Worm (Caenorhabditis elegans) whole organism, L4 larva: ENCODE measurements around the gene Y54E2A.5.

Experiments
- D1046.2 ChIP-seq: fragments of 200-800 bp; sonication (Bioruptor generic); IDR thresholded peaks from 2 replicates; pipeline ENCODE4 v1.3.6; 2022; ENCODE audit warnings: missing genetic modification characterization, missing compliant biosample characterization
- F37D6.2 ChIP-seq: sonication (generic microtip); optimal IDR thresholded peaks from 2 replicates; lab custom pipeline; 2016; ENCODE audit warnings: mild to moderate bottlenecking, missing genetic modification characterization, missing compliant biosample characterization
- F49E8.2 ChIP-seq: sonication (generic microtip); optimal IDR thresholded peaks from 2 replicates; lab custom pipeline; 2016; ENCODE audit warnings: missing compliant biosample characterization, mild to moderate bottlenecking, missing genetic modification characterization, borderline replicate concordance
- R02D3.7 ChIP-seq: fragments of 150-350 bp; sonication (generic microtip); optimal IDR thresholded peaks from 3 replicates; lab custom pipeline; 2014; ENCODE audit warnings: missing biosample characterization, missing genetic modification characterization
- ceh-32 ChIP-seq: sonication (generic microtip); optimal IDR thresholded peaks from 2 replicates; lab custom pipeline; 2016; ENCODE audit warnings: mild to moderate bottlenecking, missing genetic modification characterization, missing compliant biosample characterization; ENCODE audit not compliant: poor library complexity
- ces-1 ChIP-seq: fragments of 150-350 bp; sonication (generic microtip); optimal IDR thresholded peaks from 4 replicates; lab custom pipeline; 2014; ENCODE audit warnings: missing biosample characterization, missing genetic modification reagents, missing genetic modification characterization
- daf-16 ChIP-seq, 3 experiments: sonication (generic microtip); optimal IDR thresholded peaks; 2 replicates each; lab custom pipeline; 2016 to 2017; ENCODE audit warnings: missing genetic modification characterization in 3 of 3, missing genetic modification reagents in 3 of 3, mild to moderate bottlenecking in 2 of 3, missing compliant biosample characterization in 2 of 3, missing biosample characterization in 1 of 3, moderate library complexity in 1 of 3
- daf-19 ChIP-seq: fragments of 200-800 bp; sonication (Bioruptor generic); conservative IDR thresholded peaks from 2 replicates; pipeline ENCODE4 v1.3.6; 2022; ENCODE audit warnings: missing genetic modification characterization, missing compliant biosample characterization
- dmd-6 ChIP-seq: fragments of 200-800 bp; sonication (Bioruptor generic); IDR thresholded peaks from 2 replicates; pipeline ENCODE4 v1.3.6; 2022; ENCODE audit warnings: missing genetic modification reagents, missing genetic modification characterization, missing compliant biosample characterization
- dpl-1 ChIP-seq: fragments of 150-350 bp; optimal IDR thresholded peaks from 2 replicates; lab custom pipeline; 2014; ENCODE audit warnings: missing biosample characterization, missing genetic modification reagents, missing genetic modification characterization
- duxl-1 ChIP-seq: sonication (generic microtip); optimal IDR thresholded peaks from 2 replicates; lab custom pipeline; 2016; ENCODE audit warnings: mild to moderate bottlenecking, missing genetic modification characterization, moderate library complexity, missing compliant biosample characterization; ENCODE audit not compliant: poor library complexity
- dve-1 ChIP-seq: sonication (generic microtip); optimal IDR thresholded peaks from 2 replicates; lab custom pipeline; 2017; ENCODE audit warnings: antibody characterized with exemption, mild to moderate bottlenecking, missing genetic modification characterization, missing compliant biosample characterization; ENCODE audit not compliant: insufficient read depth
- egl-43 ChIP-seq: fragments of 200-800 bp; sonication (Bioruptor generic); IDR thresholded peaks from 2 replicates; pipeline ENCODE4 v1.3.6; 2022; ENCODE audit warnings: missing genetic modification reagents, missing genetic modification characterization, missing compliant biosample characterization
- hmg-1.1 ChIP-seq: fragments of 200-800 bp; sonication (Bioruptor generic); IDR thresholded peaks from 2 replicates; pipeline ENCODE4 v1.3.6; 2022; ENCODE audit warnings: missing genetic modification reagents, missing genetic modification characterization, missing compliant biosample characterization
- jun-1 ChIP-seq: fragments of 150-350 bp; optimal IDR thresholded peaks from 2 replicates; lab custom pipeline; 2014; ENCODE audit warnings: missing biosample characterization, missing genetic modification reagents, missing genetic modification characterization
- lim-7 ChIP-seq: fragments of 200-800 bp; sonication (Bioruptor generic); IDR thresholded peaks from 2 replicates; pipeline ENCODE4 v1.3.6; 2022; ENCODE audit warnings: missing genetic modification characterization, missing compliant biosample characterization
- lin-13 ChIP-seq: fragments of 150-350 bp; optimal IDR thresholded peaks from 2 replicates; lab custom pipeline; 2014; ENCODE audit warnings: missing biosample characterization, missing genetic modification reagents, missing genetic modification characterization
- lin-38 ChIP-seq: fragments of 200-800 bp; sonication (Bioruptor generic); IDR thresholded peaks from 2 replicates; pipeline ENCODE4 v1.3.6; 2022; ENCODE audit warnings: missing genetic modification reagents, missing genetic modification characterization, missing compliant biosample characterization
- madf-5 ChIP-seq, 2 experiments: fragments of 200-800 bp; sonication (Bioruptor generic); IDR thresholded peaks; 2 replicates each; pipeline ENCODE4 v1.3.6; 2022; ENCODE audit warnings: missing compliant biosample characterization in 2 of 2, missing genetic modification characterization in 2 of 2
- mdt-29 ChIP-seq: fragments of 200-800 bp; sonication (Bioruptor generic); IDR thresholded peaks from 2 replicates; pipeline ENCODE4 v1.3.6; 2022; ENCODE audit warnings: missing genetic modification reagents, missing genetic modification characterization, missing compliant biosample characterization
- nhr-111 ChIP-seq: fragments of 200-800 bp; sonication (Bioruptor generic); optimal IDR thresholded peaks from 2 replicates; lab custom pipeline; 2018; ENCODE audit warnings: mild to moderate bottlenecking, missing genetic modification characterization, missing compliant biosample characterization
- nhr-237 ChIP-seq: sonication (generic microtip); optimal IDR thresholded peaks from 2 replicates; lab custom pipeline; 2017; ENCODE audit warnings: missing biosample characterization, missing genetic modification characterization
- nhr-42 ChIP-seq: fragments of 200-800 bp; sonication (Bioruptor generic); IDR thresholded peaks from 2 replicates; pipeline ENCODE4 v1.3.6; 2022; ENCODE audit warnings: missing genetic modification characterization, missing compliant biosample characterization
- nhr-77 ChIP-seq: fragments of 150-350 bp; optimal IDR thresholded peaks from 2 replicates; lab custom pipeline; 2014; ENCODE audit warnings: missing biosample characterization, missing genetic modification characterization
- set-16 ChIP-seq: fragments of 200-800 bp; sonication (Bioruptor generic); IDR thresholded peaks from 2 replicates; pipeline ENCODE4 v1.3.6; 2022; ENCODE audit warnings: missing genetic modification reagents, missing genetic modification characterization, missing compliant biosample characterization
- skn-1 ChIP-seq: fragments of 150-350 bp; optimal IDR thresholded peaks from 2 replicates; lab custom pipeline; 2014; ENCODE audit warnings: missing biosample characterization, missing genetic modification characterization
- spr-1 ChIP-seq: sonication (generic microtip); optimal IDR thresholded peaks from 2 replicates; lab custom pipeline; 2016; ENCODE audit warnings: mild to moderate bottlenecking, missing genetic modification characterization, missing compliant biosample characterization
- unc-62 ChIP-seq, 3 experiments: fragments of 150-350 bp in 1 of 3; sonication (generic microtip); optimal IDR thresholded peaks in 2 of 3; peaks in 1 of 3; 1 replicate in 1 of 3; 2 replicates in 2 of 3; lab custom pipeline; 2014 to 2017; ENCODE audit warnings: missing biosample characterization in 3 of 3, missing genetic modification characterization in 3 of 3, missing genetic modification reagents in 3 of 3, missing genotype in 1 of 3
- zag-1 ChIP-seq: fragments of 150-350 bp; optimal IDR thresholded peaks from 2 replicates; lab custom pipeline; 2014; ENCODE audit warnings: missing biosample characterization, missing genetic modification characterization
- zfp-3 ChIP-seq: fragments of 200-800 bp; sonication (Bioruptor generic); conservative IDR thresholded peaks from 2 replicates; pipeline ENCODE4 v1.3.6; 2022; ENCODE audit warnings: missing genetic modification reagents, missing genetic modification characterization, missing compliant biosample characterization
- zip-2 ChIP-seq: fragments of 150-350 bp; optimal IDR thresholded peaks from 2 replicates; lab custom pipeline; 2014; ENCODE audit warnings: missing biosample characterization, missing genetic modification characterization

Gene Y54E2A.5

DNA sequence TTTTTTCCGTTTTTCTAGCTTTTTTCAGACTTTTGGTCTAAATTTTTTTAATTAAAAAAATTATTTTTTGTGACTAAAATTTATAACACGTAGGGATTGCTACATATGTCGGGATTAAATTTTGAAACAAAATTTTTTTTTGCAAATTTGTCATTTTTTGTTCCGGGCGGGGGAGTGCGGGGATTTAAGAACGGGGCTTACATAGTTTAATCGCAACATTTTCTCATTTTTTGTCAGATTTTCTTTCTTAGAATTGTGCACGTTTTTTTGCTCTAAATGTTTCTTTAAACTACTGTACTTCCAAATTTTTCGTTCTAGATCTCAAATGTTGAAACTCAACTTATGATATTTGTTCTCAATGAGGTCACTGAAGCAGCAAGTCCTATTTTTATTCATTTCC, 33.1 kb upstream of the Y54E2A.5 start, which contains the start of gene Y54E2A.10:
Gene Y54E2A.10 (plus strand): TSS at position 301 of the 400 bp plus-strand sequence.
- TF ChIP-seq dve-1 (tag; lab: Kevin White, UChicago) (peak; percentile 4), dmd-6 (no peak), zfp-3 (GFP tag; lab: Robert Waterston, UW) (no peak)

DNA sequence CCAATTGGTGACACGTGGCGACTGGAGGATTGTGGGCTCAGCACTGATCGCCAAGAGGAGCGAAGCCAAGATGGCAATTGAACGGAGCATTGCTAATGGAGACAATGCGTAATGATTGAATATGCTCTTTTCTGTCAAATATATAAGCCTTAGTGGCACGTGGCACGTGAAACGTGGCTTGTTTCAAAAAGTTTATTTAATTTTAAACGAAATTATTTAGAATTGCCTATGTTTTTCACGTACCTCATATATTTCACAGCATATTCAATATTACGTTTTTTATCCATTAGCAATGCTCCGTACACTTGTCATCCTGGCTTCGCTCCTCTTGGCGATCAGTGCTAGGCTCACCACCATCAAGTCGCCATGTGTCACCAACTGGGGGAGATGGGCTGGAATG, 28.3 kb upstream of the Y54E2A.5 start, which contains the start of gene Y54E2A.9:
Gene Y54E2A.9 (minus strand): TSS at position 101 of the 400 bp plus-strand sequence.
- TF ChIP-seq lim-7 (GFP tag; lab: Robert Waterston, UW) (no peak), mdt-29 (GFP tag; lab: Robert Waterston, UW) (no peak), daf-16 (GFP tag; optimal IDR thresholded peaks at IDR 0.05; lab: Kevin White, UChicago) (no peak), daf-16 (tag; optimal IDR thresholded peaks at IDR 0.05; lab: Kevin White, UChicago) (no peak), lin-13 (no peak), nhr-42 (GFP tag; lab: Robert Waterston, UW) (no peak), nhr-237 (tag; lab: Kevin White, UChicago) (no peak), D1046.2 (GFP tag; lab: Robert Waterston, UW) (no peak)

DNA sequence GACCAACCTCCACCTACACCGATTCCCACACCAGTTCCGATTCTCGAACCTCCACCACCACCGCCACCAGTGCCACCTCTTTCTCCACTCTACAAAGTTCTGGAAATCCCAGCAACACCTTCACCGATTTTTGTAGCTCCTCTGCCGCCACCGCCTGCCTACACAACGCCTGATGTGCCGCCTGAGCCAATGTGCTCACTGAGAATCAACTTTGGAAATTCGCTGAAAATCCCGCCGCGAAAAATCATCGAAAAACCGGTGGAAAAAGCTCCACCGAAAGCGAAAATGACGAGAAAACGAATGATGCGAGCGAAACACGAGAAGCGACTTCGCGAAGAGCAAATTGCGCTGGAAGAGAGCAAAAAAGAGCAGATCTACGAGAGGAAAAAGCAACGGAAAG, 22.2 kb upstream of the Y54E2A.5 start:
- TF ChIP-seq hmg-1.1 (GFP tag; lab: Robert Waterston, UW) (no peak), set-16 (peak; percentile 52; the same call in 1 of the 2 replicates), zag-1 (tag; lab: Kevin White, UChicago) (no peak), egl-43 (GFP tag; lab: Robert Waterston, UW) (0 out of 2 replicates have a peak, but pooled peaks have one; percentile 7), unc-62 (GFP tag; optimal IDR thresholded peaks at IDR 0.05 in 1 of 2; lab: Kevin White, UChicago) (peak in 1 of 2 experiments; percentile 8), unc-62 (tag; optimal IDR thresholded peaks at IDR 0.05; lab: Kevin White, UChicago) (no peak), duxl-1 (tag; lab: Kevin White, UChicago) (no peak)

DNA sequence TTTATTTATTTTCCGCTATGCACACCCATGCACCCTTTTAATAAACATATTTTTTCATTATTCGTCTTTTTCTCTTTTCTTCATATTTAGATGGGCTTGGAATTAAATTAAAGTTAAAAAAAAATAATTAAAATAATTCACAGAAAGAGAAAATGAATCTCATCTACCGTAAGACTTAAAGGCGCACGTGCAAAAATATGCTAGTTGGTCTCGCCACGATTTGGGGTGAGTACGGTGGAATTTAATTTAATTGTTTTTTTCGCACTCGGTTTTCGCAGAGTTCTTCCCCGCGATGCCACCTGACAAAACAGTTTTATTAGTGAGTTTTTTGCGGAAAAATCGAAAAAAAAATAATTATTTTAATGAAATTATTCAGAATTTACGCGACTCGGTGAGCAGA, 20.5 kb upstream of the Y54E2A.5 start, which contains the start of gene Y54E2A.8:
Gene Y54E2A.8 (plus strand): TSS at position 254 of the 400 bp plus-strand sequence.
- no peak for TF ChIP-seq zip-2 (tag; lab: Kevin White, UChicago)
- TF ChIP-seq F49E8.2 (tag; lab: Kevin White, UChicago), result peak; percentile 12
- 0 out of 2 replicates have a peak, but pooled peaks have one; percentile 12 for TF ChIP-seq lin-38 (GFP tag; lab: Robert Waterston, UW)
- TF ChIP-seq, all 104 proteins: peak for 2

DNA sequence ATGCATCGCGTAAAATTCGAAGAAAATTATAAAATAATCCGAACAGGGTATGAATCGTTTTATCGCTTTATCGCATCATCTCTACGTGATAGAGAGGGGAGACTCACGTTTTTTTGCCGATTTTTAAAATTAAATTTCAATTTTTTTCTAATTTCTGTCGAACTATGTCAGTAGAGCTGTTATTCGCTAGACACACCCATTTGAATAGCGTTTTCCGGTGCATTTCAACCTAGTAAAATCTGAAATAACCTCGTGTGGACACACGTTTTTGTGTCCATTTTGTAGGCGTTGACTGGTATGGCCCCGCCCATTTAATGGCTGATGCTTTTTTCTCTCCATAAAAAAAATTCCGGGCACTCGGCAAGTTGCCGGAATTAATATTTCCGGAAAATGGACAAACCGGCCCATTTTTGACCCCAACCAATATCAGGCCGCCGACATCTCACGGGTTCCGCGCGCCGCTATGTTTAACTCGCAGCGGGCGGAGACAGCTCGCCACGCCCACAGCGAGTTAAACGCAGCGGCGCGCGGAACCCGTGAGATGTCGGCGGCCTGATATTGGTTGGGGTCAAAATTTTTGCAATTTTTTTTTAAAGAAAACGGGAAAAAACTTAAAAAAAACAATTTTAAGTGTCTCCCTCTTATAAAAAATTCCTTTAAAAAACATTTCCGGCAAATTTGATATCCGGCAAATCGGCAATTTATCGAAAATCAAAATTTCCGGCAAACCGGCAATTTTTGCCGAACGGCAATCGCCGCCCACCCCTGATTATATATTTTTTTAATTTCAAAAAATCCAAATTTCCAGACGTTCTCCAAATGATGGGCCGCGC, 15.6 kb upstream of the Y54E2A.5 start, which contains the start of gene Y54E2A.7:
Gene Y54E2A.7 (minus strand): TSS at position 51 of the 833 bp plus-strand sequence.
- no peak for TF ChIP-seq unc-62 (GFP tag; optimal IDR thresholded peaks at IDR 0.05 in 1 of 2; lab: Kevin White, UChicago)
- TF ChIP-seq unc-62 (tag; optimal IDR thresholded peaks at IDR 0.05; lab: Kevin White, UChicago), result no peak
- no peak for TF ChIP-seq ceh-32 (tag; lab: Kevin White, UChicago)
- TF ChIP-seq daf-19 (GFP tag; lab: Robert Waterston, UW), result no peak
- no peak for TF ChIP-seq nhr-77 (tag; lab: Kevin White, UChicago)
- no peak for TF ChIP-seq ces-1
- TF ChIP-seq R02D3.7, result no peak
- TF ChIP-seq hmg-1.1 (GFP tag; lab: Robert Waterston, UW), result no peak
- no peak for TF ChIP-seq F37D6.2 (tag; lab: Kevin White, UChicago)
- TF ChIP-seq egl-43 (GFP tag; lab: Robert Waterston, UW), result no peak
- no peak for TF ChIP-seq spr-1 (tag; lab: Kevin White, UChicago)
- TF ChIP-seq dpl-1 (GFP tag; lab: Kevin White, UChicago), result no peak
- TF ChIP-seq jun-1 (tag; lab: Kevin White, UChicago), result no peak
- TF ChIP-seq madf-5 (GFP tag; IDR thresholded peaks at IDR 0.05; lab: Robert Waterston, UW), result no peak
- TF ChIP-seq nhr-111 (GFP tag; lab: Kevin White, UChicago), result no peak
- no peak for TF ChIP-seq skn-1 (tag; lab: Kevin White, UChicago)
